Worm (Caenorhabditis elegans) whole organism, late embryonic: ENCODE results near the gene srbc-42.

Source experiments
- fkh-6 ChIP-seq: sonication (generic microtip); optimal IDR thresholded peaks from 2 replicates; lab custom pipeline; 2016; ENCODE audit warnings: missing genetic modification characterization, missing compliant biosample characterization
- unc-55 ChIP-seq: sonication (generic microtip); optimal IDR thresholded peaks from 2 replicates; lab custom pipeline; 2017; ENCODE audit warnings: missing biosample characterization, missing genetic modification reagents, missing genetic modification characterization

- TF ChIP-seq unc-55 (GFP tag; lab: Kevin White, UChicago), result no peak
- no peak for TF ChIP-seq fkh-6 (tag; lab: Kevin White, UChicago)
Measured at ce11 chrV:2215352-2215751, 24.3 kb upstream of the srbc-42 start, which contains the start of gene nstp-8.
